Worm (Caenorhabditis elegans) whole organism, late embryonic: ENCODE data around the gene lido-11.
"Not testable (repeated sequence)": the region's sequence is repeated elsewhere in the genome, so short reads cannot be mapped to it uniquely, and the experiment has no call there.

Experiments
- C08G9.2 ChIP-seq: sonication (generic microtip); optimal IDR thresholded peaks from 2 replicates; lab custom pipeline; 2016; ENCODE audit warnings: mild to moderate bottlenecking, missing genetic modification characterization, moderate library complexity, missing compliant biosample characterization
- C38D4.7 ChIP-seq: fragments of 200-800 bp; sonication (Bioruptor generic); optimal IDR thresholded peaks from 2 replicates; lab custom pipeline; 2018; ENCODE audit warnings: mild to moderate bottlenecking, missing genetic modification characterization, moderate library complexity, missing compliant biosample characterization
- K09A11.1 ChIP-seq: sonication (generic microtip); optimal IDR thresholded peaks from 2 replicates; lab custom pipeline; 2017; ENCODE audit warnings: antibody characterized with exemption, mild to moderate bottlenecking, missing genetic modification characterization, missing compliant biosample characterization; ENCODE audit not compliant: insufficient read depth
- Y22D7AL.16 ChIP-seq: sonication (generic microtip); optimal IDR thresholded peaks from 2 replicates; lab custom pipeline; 2016; ENCODE audit warnings: missing genetic modification characterization, missing compliant biosample characterization
- ahr-1 ChIP-seq: sonication (generic microtip); optimal IDR thresholded peaks from 2 replicates; lab custom pipeline; 2016; ENCODE audit warnings: missing genetic modification characterization, missing compliant biosample characterization
- ceh-18 ChIP-seq: sonication (generic microtip); optimal IDR thresholded peaks from 2 replicates; lab custom pipeline; 2016; ENCODE audit warnings: missing genetic modification characterization, missing compliant biosample characterization
- ceh-19 ChIP-seq: fragments of 200-800 bp; sonication (Bioruptor generic); optimal IDR thresholded peaks from 2 replicates; lab custom pipeline; 2018; ENCODE audit warnings: mild to moderate bottlenecking, missing genetic modification characterization, missing compliant biosample characterization
- ceh-2 ChIP-seq: sonication (generic microtip); optimal IDR thresholded peaks from 2 replicates; lab custom pipeline; 2016; ENCODE audit warnings: missing genotype, missing genetic modification characterization, missing compliant biosample characterization
- ceh-34 ChIP-seq: sonication (generic microtip); optimal IDR thresholded peaks from 2 replicates; lab custom pipeline; 2016; ENCODE audit warnings: mild to moderate bottlenecking, missing genetic modification characterization, missing compliant biosample characterization
- ceh-48 ChIP-seq: sonication (generic microtip); optimal IDR thresholded peaks from 2 replicates; lab custom pipeline; 2016; ENCODE audit warnings: missing genetic modification characterization, inconsistent platforms, missing compliant biosample characterization
- ceh-9 ChIP-seq: sonication (generic microtip); optimal IDR thresholded peaks from 2 replicates; lab custom pipeline; 2016; ENCODE audit warnings: mild to moderate bottlenecking, missing genetic modification characterization, inconsistent platforms, missing compliant biosample characterization
- dve-1 ChIP-seq: sonication (generic microtip); optimal IDR thresholded peaks from 2 replicates; lab custom pipeline; 2017; ENCODE audit warnings: antibody characterized with exemption, mild to moderate bottlenecking, missing genetic modification characterization, missing compliant biosample characterization
- eyg-1 ChIP-seq: sonication (generic microtip); optimal IDR thresholded peaks from 2 replicates; lab custom pipeline; 2016; ENCODE audit warnings: missing genotype, missing genetic modification characterization, missing compliant biosample characterization
- fax-1 ChIP-seq: sonication (generic microtip); optimal IDR thresholded peaks from 2 replicates; lab custom pipeline; 2016; ENCODE audit warnings: missing genotype, missing genetic modification characterization, missing compliant biosample characterization
- fkh-6 ChIP-seq: sonication (generic microtip); optimal IDR thresholded peaks from 2 replicates; lab custom pipeline; 2016; ENCODE audit warnings: missing genetic modification characterization, missing compliant biosample characterization
- gmeb-2 ChIP-seq: sonication (generic microtip); optimal IDR thresholded peaks from 2 replicates; lab custom pipeline; 2016; ENCODE audit warnings: missing genetic modification characterization, inconsistent platforms, missing compliant biosample characterization
- hlh-30 ChIP-seq: sonication (generic microtip); optimal IDR thresholded peaks from 2 replicates; lab custom pipeline; 2017; ENCODE audit warnings: antibody characterized with exemption, missing genetic modification characterization, missing compliant biosample characterization; ENCODE audit not compliant: insufficient read depth
- hlh-6 ChIP-seq: sonication (generic microtip); optimal IDR thresholded peaks from 2 replicates; lab custom pipeline; 2016; ENCODE audit warnings: missing genotype, missing genetic modification characterization, missing compliant biosample characterization
- madf-2 ChIP-seq: sonication (generic microtip); optimal IDR thresholded peaks from 2 replicates; lab custom pipeline; 2017; ENCODE audit warnings: missing genetic modification characterization, missing compliant biosample characterization
- mec-3 ChIP-seq: sonication (generic microtip); optimal IDR thresholded peaks from 2 replicates; lab custom pipeline; 2016; ENCODE audit warnings: borderline replicate concordance, missing genetic modification characterization, missing compliant biosample characterization
- pax-1 ChIP-seq: fragments of 150-350 bp; optimal IDR thresholded peaks from 2 replicates; lab custom pipeline; 2014; ENCODE audit warnings: missing biosample characterization, missing genetic modification characterization
- pqm-1 ChIP-seq: sonication (generic microtip); optimal IDR thresholded peaks from 2 replicates; lab custom pipeline; 2016; ENCODE audit warnings: missing genetic modification characterization, missing compliant biosample characterization
- rnt-1 ChIP-seq: sonication (generic microtip); optimal IDR thresholded peaks from 2 replicates; lab custom pipeline; 2016; ENCODE audit warnings: missing genetic modification characterization, missing compliant biosample characterization
- sdc-2 ChIP-seq: sonication (generic microtip); optimal IDR thresholded peaks from 2 replicates; lab custom pipeline; 2016; ENCODE audit warnings: missing genotype, missing genetic modification characterization, missing compliant biosample characterization
- sox-4 ChIP-seq: sonication (generic microtip); optimal IDR thresholded peaks from 2 replicates; lab custom pipeline; 2017; ENCODE audit warnings: mild to moderate bottlenecking, missing genetic modification characterization, inconsistent platforms, missing compliant biosample characterization
- tbx-7 ChIP-seq: sonication (generic microtip); optimal IDR thresholded peaks from 2 replicates; lab custom pipeline; 2016; ENCODE audit warnings: missing genotype, missing genetic modification characterization, missing compliant biosample characterization
- ttx-3 ChIP-seq: sonication (generic microtip); optimal IDR thresholded peaks from 2 replicates; lab custom pipeline; 2016; ENCODE audit warnings: missing genetic modification reagents, missing genetic modification characterization, missing compliant biosample characterization
- unc-3 ChIP-seq, 2 experiments: fragments of 200-800 bp in 1 of 2; sonication (Bioruptor generic) in 1 of 2; sonication (generic microtip) in 1 of 2; conservative IDR thresholded peaks in 1 of 2; optimal IDR thresholded peaks in 1 of 2; 2 replicates each; pipeline versions ENCODE4 v1.3.6 to Lab custom; 2016 to 2022; ENCODE audit warnings: missing compliant biosample characterization in 2 of 2, missing genetic modification characterization in 2 of 2, missing genetic modification reagents in 1 of 2
- unc-42 ChIP-seq: sonication (generic microtip); optimal IDR thresholded peaks from 2 replicates; lab custom pipeline; 2016; ENCODE audit warnings: missing genotype, missing genetic modification characterization, missing compliant biosample characterization
- unc-86 ChIP-seq: sonication (generic microtip); optimal IDR thresholded peaks from 2 replicates; lab custom pipeline; 2016; ENCODE audit warnings: missing genetic modification characterization, missing compliant biosample characterization
- zip-5 ChIP-seq: sonication (generic microtip); optimal IDR thresholded peaks from 2 replicates; lab custom pipeline; 2016; ENCODE audit warnings: missing genetic modification characterization, missing compliant biosample characterization
- ztf-16 ChIP-seq: sonication (generic microtip); optimal IDR thresholded peaks from 2 replicates; lab custom pipeline; 2017; ENCODE audit warnings: missing genetic modification characterization, missing compliant biosample characterization

Gene lido-11

DNA sequence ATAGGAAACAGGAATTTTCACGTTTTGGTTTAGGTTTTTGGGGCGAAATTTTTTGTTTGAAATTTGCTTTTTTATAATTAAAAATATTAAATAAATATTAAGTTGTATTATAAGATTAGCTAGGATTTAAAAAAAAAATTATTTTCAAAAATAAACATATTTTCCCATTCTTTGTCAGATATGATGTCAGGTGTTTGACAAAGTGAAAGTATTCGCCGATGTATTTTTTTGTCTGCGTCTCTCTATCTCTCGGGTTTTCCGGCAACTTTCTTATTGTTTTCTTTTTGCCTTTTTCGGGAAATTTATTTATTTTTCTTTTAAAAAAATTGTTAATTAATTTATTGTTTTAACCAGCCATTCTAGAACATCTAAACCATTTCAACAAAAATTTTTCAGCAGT is 26.6 kb downstream of the lido-11 start:
- TF ChIP-seq gmeb-2 (tag; lab: Kevin White, UChicago) (no peak), pqm-1 (no peak)

DNA sequence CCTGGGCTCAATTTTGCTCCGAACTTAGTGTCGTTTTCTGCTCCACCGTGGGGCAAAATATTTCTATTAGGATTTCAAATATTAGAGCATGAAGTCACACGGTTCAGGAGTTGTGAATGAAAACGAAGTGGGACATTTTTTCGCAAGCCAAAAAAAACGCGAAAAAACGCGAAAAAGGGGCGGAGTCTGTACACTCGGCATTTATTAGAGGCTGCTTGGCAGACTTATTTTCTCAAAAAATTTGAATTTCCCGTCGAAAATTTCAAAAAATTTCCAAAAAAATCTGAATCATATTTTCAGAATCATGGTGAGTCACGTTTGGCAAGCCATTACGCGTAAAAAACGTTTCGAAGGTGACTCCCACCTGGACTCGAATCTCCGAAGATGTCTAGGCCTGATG is 28.7 kb downstream of the lido-11 start, which contains the start of gene B0454.6:
TSS of gene B0454.6 (plus strand) at position 301 of the 400 bp plus-strand sequence.
- not testable (repeated sequence) for TF ChIP-seq madf-2; ceh-9; C38D4.7 (GFP tag; lab: Kevin White, UChicago)

DNA sequence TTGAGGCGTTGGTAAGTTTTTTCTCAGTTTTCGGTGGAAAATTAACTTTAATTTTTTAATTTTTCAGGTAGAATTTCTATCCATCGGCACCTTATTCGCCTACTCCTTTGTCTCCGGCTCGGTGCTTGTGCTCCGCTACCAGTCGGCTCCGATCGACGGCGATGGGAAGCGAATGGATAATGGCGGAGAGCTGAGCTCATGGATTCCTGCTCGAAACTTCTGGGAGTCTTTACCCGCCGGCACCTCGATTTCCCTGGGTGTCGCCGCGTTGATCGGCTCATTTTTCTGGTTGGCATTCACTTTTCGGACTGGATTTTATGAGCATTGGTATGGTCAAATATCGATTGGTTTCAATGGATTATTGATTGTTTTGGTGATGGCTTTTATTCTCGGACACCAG is 31.1 kb downstream of the lido-11 start:
- no peak for TF ChIP-seq fkh-6 (tag; lab: Kevin White, UChicago)
- TF ChIP-seq tbx-7 (tag; lab: Kevin White, UChicago) = no peak
- TF ChIP-seq fax-1 = no peak
- no peak for TF ChIP-seq sdc-2
- no peak for TF ChIP-seq unc-42 (tag; lab: Kevin White, UChicago)
- no peak for TF ChIP-seq pax-1 (tag; lab: Kevin White, UChicago)
- no peak for TF ChIP-seq ceh-48 (tag; lab: Kevin White, UChicago)
- TF ChIP-seq unc-86 (tag; lab: Kevin White, UChicago) = no peak

DNA sequence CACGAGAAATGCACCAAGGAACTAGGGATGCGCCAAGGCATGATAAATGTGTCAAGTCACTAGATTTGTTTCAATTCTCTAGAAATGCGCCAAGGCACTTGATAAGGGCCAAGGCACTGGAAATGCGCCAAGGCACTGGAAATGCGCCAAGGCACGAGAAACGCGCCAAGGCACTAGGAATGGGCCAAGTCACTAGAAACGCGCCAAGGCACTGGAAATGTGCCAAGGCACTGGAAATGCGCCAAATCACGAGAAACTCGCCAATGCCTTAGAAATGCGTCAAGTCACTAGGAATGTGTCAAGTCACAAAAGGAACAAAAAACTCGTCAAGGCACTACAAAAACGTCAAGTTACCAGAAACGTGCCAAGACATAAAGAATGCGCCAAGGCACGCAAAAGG is 32.6 kb downstream of the lido-11 start:
- TF ChIP-seq ceh-2 (tag; lab: Kevin White, UChicago) = peak; percentile 15
- no peak for TF ChIP-seq ceh-34 (tag; lab: Kevin White, UChicago)

DNA sequence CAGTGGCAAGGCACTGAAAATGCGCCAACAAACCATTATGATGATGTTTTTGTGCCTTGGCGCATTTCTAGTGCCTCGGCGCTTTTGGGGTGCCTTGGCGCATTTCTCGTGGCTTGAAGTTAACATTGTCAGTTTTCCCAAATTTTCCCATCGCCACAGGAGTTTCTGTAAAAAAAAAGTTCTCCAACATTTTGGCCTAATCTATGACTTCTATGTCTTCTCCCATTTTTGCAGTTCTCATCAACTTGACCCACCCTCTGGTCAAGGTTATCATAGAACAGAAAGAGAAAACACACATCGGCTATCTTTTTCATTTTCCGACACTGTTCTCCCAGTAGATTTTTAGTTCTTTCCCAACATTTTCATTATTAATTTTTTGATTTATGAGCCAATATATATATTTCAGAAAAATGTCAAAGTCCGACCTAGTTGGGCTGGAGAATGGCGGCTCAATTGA is 34.7 kb downstream of the lido-11 start, which contains the start of the genes B0454.26 and B0454.5:
TSS of gene B0454.26 (minus strand) at position 101 of the 457 bp plus-strand sequence.
TSS of gene B0454.5 (plus strand) at position 407 of the 457 bp plus-strand sequence.
- TF ChIP-seq hlh-6 (tag; lab: Kevin White, UChicago) (no peak), pqm-1 (no peak), hlh-30 (no peak), ttx-3 (no peak)

DNA sequence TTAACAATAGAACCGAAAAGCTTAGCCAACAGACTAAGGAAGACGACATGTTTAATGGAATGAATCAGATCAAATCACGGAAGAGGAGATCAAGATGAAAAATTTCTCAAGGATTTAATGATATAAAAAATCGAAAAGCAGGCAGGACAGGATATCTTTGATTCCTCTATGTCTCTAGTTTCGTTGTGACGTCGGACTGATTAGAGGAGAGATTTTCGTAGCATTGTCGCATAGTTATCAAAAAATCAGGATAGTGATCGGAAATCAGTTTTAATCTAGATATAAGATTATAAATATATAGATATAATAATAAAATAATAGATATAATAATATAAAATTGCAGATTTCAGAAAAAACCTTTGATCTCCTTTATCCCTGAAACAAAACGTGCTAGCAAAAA is 39.6 kb downstream of the lido-11 start, which contains the start of gene B0454.8:
TSS of gene B0454.8 (minus strand) at position 101 of the 400 bp plus-strand sequence.
- TF ChIP-seq ceh-34 (tag; lab: Kevin White, UChicago) (no peak), Y22D7AL.16 (tag; lab: Kevin White, UChicago) (no peak), ceh-19 (GFP tag; lab: Kevin White, UChicago) (no peak), hlh-6 (tag; lab: Kevin White, UChicago) (no peak), ceh-18 (tag; lab: Kevin White, UChicago) (no peak), ceh-2 (tag; lab: Kevin White, UChicago) (no peak), fax-1 (no peak), mec-3 (tag; lab: Kevin White, UChicago) (no peak), rnt-1 (tag; lab: Kevin White, UChicago) (no peak), unc-3 (GFP tag; conservative IDR thresholded peaks at IDR 0.05; lab: Robert Waterston, UW) (no peak), unc-3 (tag; optimal IDR thresholded peaks at IDR 0.05; lab: Kevin White, UChicago) (no peak), dve-1 (tag; lab: Kevin White, UChicago) (no peak), C08G9.2 (tag; lab: Kevin White, UChicago) (no peak), sox-4 (no peak), K09A11.1 (tag; lab: Kevin White, UChicago) (no peak), eyg-1 (tag; lab: Kevin White, UChicago) (no peak), ztf-16 (tag; lab: Kevin White, UChicago) (no peak), ttx-3 (no peak), ahr-1 (tag; lab: Kevin White, UChicago) (no peak), zip-5 (tag; lab: Kevin White, UChicago) (no peak)
- TF ChIP-seq, all 69 proteins: peak for 0
